Fruit fly (Drosophila melanogaster): Measurements from ENCODE around the gene CG3792.

Gene CG3792

dm6 chr2L:5000287-5000871, 23.3 kb downstream of the CG3792 start (continued):
- TF ChIP-seq Sry-β (GFP tag; optimal IDR thresholded peaks at IDR 0.05) = no peak
- no peak for TF ChIP-seq cad (GFP tag; optimal IDR thresholded peaks at IDR 0.05)
- TF ChIP-seq CG17802 (tag; optimal IDR thresholded peaks at IDR 0.05) = peak; percentile 33
- no peak for TF ChIP-seq Trl (optimal IDR thresholded peaks at IDR 0.05)
- peak; percentile 26 for TF ChIP-seq Trl (GFP tag; optimal IDR thresholded peaks at IDR 0.05)
- TF ChIP-seq HLH3B (GFP tag; IDR thresholded peaks at IDR 0.05) = peak; percentile 84
- TF ChIP-seq chn (GFP tag; optimal IDR thresholded peaks at IDR 0.05) = peak; percentile 79
- peak; percentile 52 for TF ChIP-seq CG2875 (GFP tag; optimal IDR thresholded peaks at IDR 0.05)
- peak; percentile 28 for TF ChIP-seq MTF-1 (GFP tag; optimal IDR thresholded peaks at IDR 0.05; ENCODE audit: borderline replicate concordance)
- TF ChIP-seq CG6689 (GFP tag; IDR thresholded peaks at IDR 0.05) = peak; percentile 78
- TF ChIP-seq Six4 (GFP tag; optimal IDR thresholded peaks at IDR 0.05) = peak; percentile 71
- TF ChIP-seq hth (optimal IDR thresholded peaks at IDR 0.05) = no peak
- TF ChIP-seq dati (GFP tag; IDR thresholded peaks at IDR 0.05) = 0 out of 2 replicates have a peak, but pooled peaks have one; percentile 3
- peak; percentile 21 for TF ChIP-seq cato (GFP tag; optimal IDR thresholded peaks at IDR 0.05; ENCODE audit: borderline replicate concordance)
- TF ChIP-seq Med (GFP tag) = peak; percentile 95
- peak; percentile 84 for TF ChIP-seq Awh (GFP tag; IDR thresholded peaks at IDR 0.05)
- TF ChIP-seq B-H2 (GFP tag; optimal IDR thresholded peaks at IDR 0.05) = peak; percentile 43
- peak; percentile 67 for TF ChIP-seq CG13894 (tag; optimal IDR thresholded peaks at IDR 0.05)
- no peak for TF ChIP-seq NK7.1 (GFP tag; optimal IDR thresholded peaks at IDR 0.05)
- no peak for TF ChIP-seq crol (GFP tag; IDR thresholded peaks at IDR 0.05)
- TF ChIP-seq CG7271 (tag; optimal IDR thresholded peaks at IDR 0.05) = peak; percentile 58
- peak in 1 of 3 experiments; percentile 94 for TF ChIP-seq lola (GFP tag; optimal IDR thresholded peaks at IDR 0.05)
- TF ChIP-seq pum (GFP tag; optimal IDR thresholded peaks at IDR 0.05) = peak; percentile 79
- TF ChIP-seq seq (GFP tag; IDR thresholded peaks at IDR 0.05) = peak; percentile 78
- TF ChIP-seq cas (GFP tag; IDR thresholded peaks at IDR 0.05) = peak; percentile 70
- TF ChIP-seq shn (GFP tag; optimal IDR thresholded peaks at IDR 0.05) = peak; percentile 31
- TF ChIP-seq CG8281 (tag; optimal IDR thresholded peaks at IDR 0.05) = peak; percentile 57
- peak; percentile 80 for TF ChIP-seq Chrac-16 (GFP tag; optimal IDR thresholded peaks at IDR 0.05)
- TF ChIP-seq z (GFP tag; IDR thresholded peaks at IDR 0.05) = no peak
- TF ChIP-seq Lim3 (GFP tag; IDR thresholded peaks at IDR 0.05) = no peak; the same call in 1 of the 2 replicates
- TF ChIP-seq Oli (tag; optimal IDR thresholded peaks at IDR 0.05) = peak; percentile 86
- TF ChIP-seq H15 (GFP tag; IDR thresholded peaks at IDR 0.05) = 0 out of 3 replicates have a peak, but pooled peaks have one; percentile 45
- TF ChIP-seq NC2β (GFP tag; optimal IDR thresholded peaks at IDR 0.05) = peak; percentile 86
- peak; percentile 45 for TF ChIP-seq CG18011 (GFP tag; optimal IDR thresholded peaks at IDR 0.05)
- TF ChIP-seq Hr3 (GFP tag; optimal IDR thresholded peaks at IDR 0.05) = peak; percentile 68
- TF ChIP-seq CG2712 (tag; optimal IDR thresholded peaks at IDR 0.05) = peak; percentile 92
- TF ChIP-seq croc (GFP tag; conservative IDR thresholded peaks at IDR 0.05) = peak; percentile 75
- TF ChIP-seq scrt (GFP tag; optimal IDR thresholded peaks at IDR 0.05) = peak; percentile 78
- peak; percentile 60 for TF ChIP-seq CG30020 (tag; optimal IDR thresholded peaks at IDR 0.05)
- TF ChIP-seq oc (tag; optimal IDR thresholded peaks at IDR 0.05) = peak; percentile 42
- no peak for TF ChIP-seq jigr1 (GFP tag; IDR thresholded peaks at IDR 0.05)
- TF ChIP-seq E2f1 (GFP tag; IDR thresholded peaks at IDR 0.05) = peak; percentile 66
- peak; percentile 86 for TF ChIP-seq dmrt99B (tag; optimal IDR thresholded peaks at IDR 0.05)
- TF ChIP-seq Dip3 (GFP tag; optimal IDR thresholded peaks at IDR 0.05) = peak; percentile 67
- TF ChIP-seq CG15601 (tag; optimal IDR thresholded peaks at IDR 0.05) = peak; percentile 79
- no peak for TF ChIP-seq CG15073 (GFP tag; optimal IDR thresholded peaks at IDR 0.05)
- TF ChIP-seq Opbp (GFP tag; IDR thresholded peaks at IDR 0.05; ENCODE audit: partially characterized antibody) = no peak
- peak; percentile 67 for TF ChIP-seq dimm (GFP tag; IDR thresholded peaks at IDR 0.05)
- TF ChIP-seq TFAM (GFP tag; optimal IDR thresholded peaks at IDR 0.05) = peak; percentile 6
- peak; percentile 86 for TF ChIP-seq zfh1 (GFP tag; IDR thresholded peaks at IDR 0.05)
- peak; percentile 79 for TF ChIP-seq unpg (GFP tag; optimal IDR thresholded peaks at IDR 0.05)
